Worm (Caenorhabditis elegans) whole organism, mixed stage, embryonic: Measurements from ENCODE around the gene T05C12.1.

Source experiments
- blmp-1 ChIP-seq: fragments of 150-350 bp; optimal IDR thresholded peaks from 2 replicates; lab custom pipeline; 2014; ENCODE audit warnings: missing biosample characterization, missing genetic modification characterization
- lin-13 ChIP-seq: fragments of 150-350 bp; optimal IDR thresholded peaks from 2 replicates; lab custom pipeline; 2014; ENCODE audit warnings: missing biosample characterization, missing genetic modification characterization
- mep-1 ChIP-seq: fragments of 150-350 bp; optimal IDR thresholded peaks from 2 replicates; lab custom pipeline; 2017; ENCODE audit warnings: missing biosample characterization, missing genetic modification reagents, missing genetic modification characterization, inconsistent platforms
- nhr-76 ChIP-seq: sonication (generic microtip); optimal IDR thresholded peaks from 2 replicates; lab custom pipeline; 2017; ENCODE audit warnings: missing biosample characterization, missing genetic modification characterization
- sptf-1 ChIP-seq: sonication (generic microtip); optimal IDR thresholded peaks from 2 replicates; lab custom pipeline; 2017; ENCODE audit warnings: mild to moderate bottlenecking, missing genetic modification characterization, moderate library complexity, missing compliant biosample characterization

DNA sequence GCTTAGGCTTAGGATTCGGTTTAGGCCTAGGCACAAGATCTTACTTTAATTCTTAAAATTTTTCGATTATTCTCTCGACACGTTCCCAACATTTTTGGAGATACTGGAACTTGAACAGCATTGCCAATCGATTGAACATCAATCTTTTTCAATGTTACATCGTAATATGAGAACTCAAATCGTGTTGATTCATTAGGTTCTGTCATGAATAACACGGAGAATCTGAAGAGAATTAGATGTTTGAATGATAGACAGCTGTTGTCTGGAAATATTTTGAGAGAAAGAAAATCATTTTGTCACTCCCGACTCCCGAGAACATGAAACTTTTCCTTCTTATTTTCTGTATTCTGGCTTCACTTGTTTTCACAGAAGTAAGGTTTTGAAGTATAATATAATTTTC, 4.2 kb upstream of the T05C12.1 start, which contains the start of gene T05C12.15:
- TF ChIP-seq nhr-76 (tag; lab: Kevin White, UChicago) (no peak), mep-1 (tag; lab: Kevin White, UChicago) (no peak), sptf-1 (tag; lab: Kevin White, UChicago) (no peak), blmp-1 (tag; lab: Kevin White, UChicago) (no peak), lin-13 (tag; lab: Kevin White, UChicago) (no peak)
